Fruit fly (Drosophila melanogaster) whole organism, prepupa: ENCODE data around the gene Hr38.

ENCODE experiments used
- CG10631 ChIP-seq: fragments of 200-800 bp; sonication (Bioruptor generic); optimal IDR thresholded peaks from 2 replicates; lab custom pipeline; 2016; ENCODE audit warnings: missing biosample characterization, missing genetic modification characterization
- CG10669 ChIP-seq: fragments of 200-800 bp; sonication (Bioruptor generic); optimal IDR thresholded peaks from 3 replicates; lab custom pipeline; 2018; ENCODE audit warnings: missing biosample characterization, mild to moderate bottlenecking, missing genetic modification characterization, moderate library complexity
- CG11762 ChIP-seq: fragments of 200-800 bp; sonication (Bioruptor generic); optimal IDR thresholded peaks from 3 replicates; lab custom pipeline; 2016; ENCODE audit warnings: missing biosample characterization, missing genetic modification characterization; ENCODE audit not compliant: insufficient read depth
- CG11902 ChIP-seq: fragments of 200-800 bp; sonication (Bioruptor generic); optimal IDR thresholded peaks from 3 replicates; lab custom pipeline; 2016; ENCODE audit warnings: missing biosample characterization, missing genetic modification characterization
- CG15336 ChIP-seq: fragments of 200-800 bp; sonication (Bioruptor generic); IDR thresholded peaks from 2 replicates; pipeline ENCODE4 v1.3.6; 2022; ENCODE audit warnings: missing biosample characterization, missing genetic modification characterization
- CG1621 ChIP-seq: fragments of 200-800 bp; sonication (Bioruptor generic); optimal IDR thresholded peaks from 3 replicates; lab custom pipeline; 2018; ENCODE audit warnings: missing biosample characterization, mild to moderate bottlenecking, missing genetic modification characterization
- CG16779 ChIP-seq: fragments of 200-800 bp; sonication (Bioruptor generic); optimal IDR thresholded peaks from 3 replicates; lab custom pipeline; 2017; ENCODE audit warnings: missing biosample characterization, mild to moderate bottlenecking, missing genetic modification characterization
- CG3032 ChIP-seq: fragments of 200-800 bp; optimal IDR thresholded peaks from 2 replicates; lab custom pipeline; 2019; ENCODE audit warnings: missing biosample characterization, mild to moderate bottlenecking, missing genetic modification characterization, moderate library complexity
- CG31627 ChIP-seq: fragments of 200-800 bp; sonication (Bioruptor generic); optimal IDR thresholded peaks from 3 replicates; lab custom pipeline; 2016; ENCODE audit warnings: missing biosample characterization, missing genetic modification characterization
- CG32006 ChIP-seq: fragments of 200-800 bp; sonication (Bioruptor generic); optimal IDR thresholded peaks from 3 replicates; lab custom pipeline; 2017; ENCODE audit warnings: missing biosample characterization, mild to moderate bottlenecking, missing genetic modification characterization
- CG3919 ChIP-seq: fragments of 200-800 bp; sonication (Bioruptor generic); optimal IDR thresholded peaks from 3 replicates; lab custom pipeline; 2016; ENCODE audit warnings: missing biosample characterization, missing genetic modification characterization
- CG4318 ChIP-seq: fragments of 200-800 bp; sonication (Bioruptor generic); optimal IDR thresholded peaks from 3 replicates; lab custom pipeline; 2017; ENCODE audit warnings: missing biosample characterization, mild to moderate bottlenecking, missing genetic modification characterization
- CG6792 ChIP-seq: fragments of 200-800 bp; sonication (Bioruptor generic); optimal IDR thresholded peaks from 3 replicates; lab custom pipeline; 2016; ENCODE audit warnings: missing biosample characterization, missing genetic modification characterization
- CG6808 ChIP-seq: fragments of 200-800 bp; sonication (Bioruptor generic); optimal IDR thresholded peaks from 3 replicates; lab custom pipeline; 2017; ENCODE audit warnings: missing biosample characterization, missing genetic modification characterization, mild to moderate bottlenecking, moderate library complexity, missing genetic modification reagents
- CG8119 ChIP-seq: fragments of 200-800 bp; sonication (Bioruptor generic); IDR thresholded peaks from 3 replicates; pipeline ENCODE4 v1.3.6; 2022; ENCODE audit warnings: missing biosample characterization, missing genetic modification characterization
- CG8632 ChIP-seq: fragments of 200-800 bp; sonication (Bioruptor generic); optimal IDR thresholded peaks from 3 replicates; lab custom pipeline; 2016; ENCODE audit warnings: missing biosample characterization, missing genetic modification characterization
- Eip75B ChIP-seq: fragments of 200-800 bp; sonication (Bioruptor generic); optimal IDR thresholded peaks from 3 replicates; lab custom pipeline; 2016; ENCODE audit warnings: missing biosample characterization, missing genetic modification characterization
- Eip78C ChIP-seq: fragments of 200-800 bp; sonication (Bioruptor generic); peaks from one replicate; lab custom pipeline; 2016; ENCODE audit warnings: missing biosample characterization, missing genetic modification characterization
- Ets21C ChIP-seq: fragments of 200-800 bp; sonication (Bioruptor generic); optimal IDR thresholded peaks from 3 replicates; lab custom pipeline; 2016; ENCODE audit warnings: missing biosample characterization, missing genetic modification characterization
- Ets96B ChIP-seq: fragments of 200-800 bp; optimal IDR thresholded peaks from 2 replicates; lab custom pipeline; 2019; ENCODE audit warnings: missing biosample characterization, mild to moderate bottlenecking, missing genetic modification characterization, moderate library complexity
- Hr38 ChIP-seq: sonication (Bioruptor generic); optimal IDR thresholded peaks from 2 replicates; lab custom pipeline; 2016; ENCODE audit warnings: missing biosample characterization, missing genetic modification characterization
- Hr39 ChIP-seq: fragments of 200-800 bp; sonication (Bioruptor generic); optimal IDR thresholded peaks from 2 replicates; lab custom pipeline; 2016; ENCODE audit warnings: missing biosample characterization, missing genetic modification characterization
- Hr4 ChIP-seq: fragments of 200-800 bp; sonication (Bioruptor generic); optimal IDR thresholded peaks from 3 replicates; lab custom pipeline; 2016; ENCODE audit warnings: missing biosample characterization, missing genetic modification characterization
- Lpt ChIP-seq: fragments of 200-800 bp; sonication (Bioruptor generic); optimal IDR thresholded peaks from 3 replicates; lab custom pipeline; 2016; ENCODE audit warnings: missing biosample characterization, missing genetic modification characterization
- Met ChIP-seq: fragments of 200-800 bp; sonication (Bioruptor generic); optimal IDR thresholded peaks from 3 replicates; lab custom pipeline; 2016; ENCODE audit warnings: missing biosample characterization, missing genetic modification characterization
- OdsH ChIP-seq: fragments of 200-800 bp; sonication (Bioruptor generic); optimal IDR thresholded peaks from 3 replicates; lab custom pipeline; 2016; ENCODE audit warnings: missing biosample characterization, missing genetic modification characterization
- Smox ChIP-seq: fragments of 200-800 bp; sonication (Bioruptor generic); optimal IDR thresholded peaks from 3 replicates; lab custom pipeline; 2016; ENCODE audit warnings: missing biosample characterization, missing genetic modification characterization
- achi ChIP-seq: fragments of 200-800 bp; sonication (Bioruptor generic); optimal IDR thresholded peaks from 3 replicates; lab custom pipeline; 2016; ENCODE audit warnings: missing biosample characterization, missing genetic modification characterization
- acj6 ChIP-seq: fragments of 200-800 bp; sonication (Bioruptor generic); optimal IDR thresholded peaks from 3 replicates; lab custom pipeline; 2016; ENCODE audit warnings: missing biosample characterization, missing genetic modification characterization
- cyc ChIP-seq: fragments of 200-800 bp; sonication (Bioruptor generic); optimal IDR thresholded peaks from 3 replicates; lab custom pipeline; 2016; ENCODE audit warnings: missing biosample characterization, missing genetic modification characterization
- dac ChIP-seq: fragments of 200-800 bp; sonication (Bioruptor generic); optimal IDR thresholded peaks from 2 replicates; lab custom pipeline; 2017; ENCODE audit warnings: missing biosample characterization, mild to moderate bottlenecking, missing genetic modification characterization
- dsx ChIP-seq: fragments of 200-800 bp; optimal IDR thresholded peaks from 3 replicates; lab custom pipeline; 2019; ENCODE audit warnings: missing biosample characterization, mild to moderate bottlenecking, missing genetic modification characterization, moderate library complexity; ENCODE audit not compliant: poor library complexity, severe bottlenecking
- eg ChIP-seq: fragments of 200-800 bp; sonication (Bioruptor generic); IDR thresholded peaks from 3 replicates; pipeline ENCODE4 v1.3.6; 2022; ENCODE audit warnings: missing biosample characterization, missing genetic modification characterization
- fkh ChIP-seq: fragments of 200-800 bp; sonication (Bioruptor generic); optimal IDR thresholded peaks from 3 replicates; lab custom pipeline; 2017; ENCODE audit warnings: missing biosample characterization, mild to moderate bottlenecking, missing genetic modification characterization, moderate library complexity
- pdm3 ChIP-seq: fragments of 200-800 bp; sonication (Bioruptor generic); optimal IDR thresholded peaks from 3 replicates; lab custom pipeline; 2016; ENCODE audit warnings: missing biosample characterization, missing genetic modification characterization
- salr ChIP-seq, 2 experiments: fragments of 200-800 bp; sonication (Bioruptor generic); optimal IDR thresholded peaks; 3 replicates each; lab custom pipeline; 2016 to 2018; ENCODE audit warnings: missing biosample characterization in 2 of 2, missing genetic modification characterization in 2 of 2, mild to moderate bottlenecking in 1 of 2
- spab ChIP-seq: fragments of 200-800 bp; sonication (Bioruptor generic); optimal IDR thresholded peaks from 2 replicates; lab custom pipeline; 2017; ENCODE audit warnings: missing biosample characterization, mild to moderate bottlenecking, missing genetic modification characterization, missing genetic modification reagents
- ss ChIP-seq, 2 experiments: fragments of 200-800 bp; sonication (Bioruptor generic); optimal IDR thresholded peaks; 2 replicates in 1 of 2; 3 replicates in 1 of 2; lab custom pipeline; 2017 to 2018; ENCODE audit warnings: mild to moderate bottlenecking in 2 of 2, missing biosample characterization in 2 of 2, missing genetic modification characterization in 2 of 2, moderate library complexity in 1 of 2
- svp ChIP-seq: fragments of 200-800 bp; sonication (Bioruptor generic); peaks from one replicate; lab custom pipeline; 2016; ENCODE audit warnings: missing biosample characterization, missing genetic modification characterization
- vri ChIP-seq: fragments of 200-800 bp; sonication (Bioruptor generic); optimal IDR thresholded peaks from 3 replicates; lab custom pipeline; 2016; ENCODE audit warnings: missing biosample characterization, mild to moderate bottlenecking, missing genetic modification characterization

Gene Hr38

dm6 chr2L:20645394-20645869 lies 69.0 kb downstream of the Hr38 start, which contains the start of the genes phr6-4 and CG2608 (continued):
- TF ChIP-seq CG15336 (GFP tag; lab: Robert Waterston, UW) (peak; percentile 91), CG6808 (GFP tag; lab: Kevin White, UChicago) (peak; percentile 92), pdm3 (GFP tag; lab: Kevin White, UChicago) (peak; percentile 95), spab (peak; percentile 91), acj6 (peak; percentile 95), cyc (GFP tag; lab: Kevin White, UChicago) (peak; percentile 92), dac (peak; percentile 87), Met (GFP tag; lab: Kevin White, UChicago) (peak; percentile 95), CG16779 (tag; lab: Kevin White, UChicago) (peak; percentile 89), dsx (peak; percentile 92), CG31627 (GFP tag; lab: Kevin White, UChicago) (peak; percentile 93), CG10669 (peak; percentile 93), CG8119 (peak; percentile 95), eg (GFP tag; lab: Robert Waterston, UW) (peak; percentile 87), Ets96B (tag; lab: Kevin White, UChicago) (peak; percentile 93), Smox (GFP tag; lab: Kevin White, UChicago) (peak; percentile 93), Eip78C (GFP tag; lab: Kevin White, UChicago) (peak; percentile 98), CG10631 (GFP tag; lab: Kevin White, UChicago) (peak; percentile 95), CG8632 (GFP tag; lab: Kevin White, UChicago) (peak; percentile 93), achi (GFP tag; lab: Kevin White, UChicago) (peak; percentile 94), CG1621 (peak; percentile 87), vri (GFP tag; lab: Kevin White, UChicago) (peak; percentile 87), CG32006 (GFP tag; lab: Kevin White, UChicago) (peak; percentile 97), Lpt (GFP tag; lab: Kevin White, UChicago) (peak; percentile 91), salr (GFP tag; optimal IDR thresholded peaks at IDR 0.05; lab: Kevin White, UChicago) (peak; percentile 81 to 95)

- no peak for TF ChIP-seq CG3919
- TF ChIP-seq CG6808 (GFP tag; lab: Kevin White, UChicago), result no peak
- TF ChIP-seq CG10631 (GFP tag; lab: Kevin White, UChicago), result no peak
- no peak for TF ChIP-seq Hr38 (GFP tag; lab: Kevin White, UChicago)
- no peak for TF ChIP-seq cyc (GFP tag; lab: Kevin White, UChicago)
- no peak for TF ChIP-seq Eip75B
- no peak for TF ChIP-seq vri (GFP tag; lab: Kevin White, UChicago)
- no peak for TF ChIP-seq CG11902 (GFP tag; lab: Kevin White, UChicago)
- no peak for TF ChIP-seq CG4318 (GFP tag; lab: Kevin White, UChicago)
- TF ChIP-seq pdm3 (GFP tag; lab: Kevin White, UChicago), result no peak
- no peak for TF ChIP-seq Hr39 (GFP tag; lab: Kevin White, UChicago)
- TF ChIP-seq CG11762 (GFP tag; lab: Kevin White, UChicago), result no peak
- TF ChIP-seq dsx, result no peak
- no peak for TF ChIP-seq Hr4 (GFP tag; lab: Kevin White, UChicago)
Measured at dm6 chr2L:20643144-20643543, 71.2 kb downstream of the Hr38 start, which contains the start of gene CG17470. TSS of gene CG17470 (minus strand) at chr2L:20643244.

dm6 chr2L:20640617-20641016 lies 73.8 kb downstream of the Hr38 start, which contains the start of gene Sfp38D:
TSS of gene Sfp38D (plus strand) at chr2L:20640917.
- TF ChIP-seq Hr4 (GFP tag; lab: Kevin White, UChicago) (no peak), CG15336 (GFP tag; lab: Robert Waterston, UW) (no peak), CG32006 (GFP tag; lab: Kevin White, UChicago) (no peak), dsx (no peak), CG8119 (no peak), fkh (GFP tag; lab: Kevin White, UChicago) (no peak), CG3919 (no peak), CG10669 (no peak), CG8632 (GFP tag; lab: Kevin White, UChicago) (no peak), eg (GFP tag; lab: Robert Waterston, UW) (no peak), salr (GFP tag; optimal IDR thresholded peaks at IDR 0.05; lab: Kevin White, UChicago) (no peak)
- TF ChIP-seq, all 60 proteins: peak for 0

- TF ChIP-seq Ets21C (GFP tag; lab: Kevin White, UChicago) (no peak), pdm3 (GFP tag; lab: Kevin White, UChicago) (no peak), Met (GFP tag; lab: Kevin White, UChicago) (no peak), CG3032 (no peak), Hr4 (GFP tag; lab: Kevin White, UChicago) (no peak), Eip78C (GFP tag; lab: Kevin White, UChicago) (no peak), Smox (GFP tag; lab: Kevin White, UChicago) (no peak), CG8632 (GFP tag; lab: Kevin White, UChicago) (no peak), eg (GFP tag; lab: Robert Waterston, UW) (no peak), dac (no peak), CG6792 (GFP tag; lab: Kevin White, UChicago) (no peak), OdsH (GFP tag; lab: Kevin White, UChicago) (no peak), Hr38 (GFP tag; lab: Kevin White, UChicago) (no peak), CG32006 (GFP tag; lab: Kevin White, UChicago) (no peak), svp (no peak), CG11762 (GFP tag; lab: Kevin White, UChicago) (no peak), ss (GFP tag; optimal IDR thresholded peaks at IDR 0.05; lab: Kevin White, UChicago) (no peak), Ets96B (tag; lab: Kevin White, UChicago) (no peak), CG8119 (no peak), cyc (GFP tag; lab: Kevin White, UChicago) (no peak)
Measured at dm6 chr2L:20639821-20640220, 74.6 kb downstream of the Hr38 start, which contains the start of gene CG31680. TSS of gene CG31680 (plus strand) at chr2L:20640121.
